Fruit fly (Drosophila melanogaster): ENCODE data around the gene ppk18.
A peak's percentile ranks its signal among the peaks of the same experiment; 100 is the strongest.

DNA sequence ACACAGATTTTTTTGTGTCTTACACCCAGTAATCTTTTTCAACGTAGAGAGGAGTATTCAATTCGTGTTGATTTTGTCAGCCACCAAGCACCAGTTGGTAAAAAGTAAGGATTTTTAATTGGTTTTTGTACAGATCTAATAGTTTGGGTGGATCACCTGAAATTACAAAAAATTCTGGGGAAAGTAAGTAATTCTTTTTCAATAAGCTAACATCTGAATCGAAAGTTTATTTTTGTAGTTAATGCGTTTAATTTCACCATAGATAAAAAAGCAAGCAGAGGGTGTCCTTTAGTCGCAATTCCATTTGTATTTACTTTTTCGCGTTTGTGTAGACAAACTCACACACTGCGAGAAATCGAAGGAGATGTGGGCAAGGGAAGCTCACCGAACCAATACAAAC lies 16.0 kb downstream of the ppk18 start:
- TF ChIP-seq tna (GFP tag; IDR thresholded peaks at IDR 0.05; ENCODE audit: partially characterized antibody) (no peak), CG6175 (GFP tag; IDR thresholded peaks at IDR 0.05) (no peak), scrt (GFP tag; optimal IDR thresholded peaks at IDR 0.05) (peak; percentile 24), CG10321 (GFP tag; IDR thresholded peaks at IDR 0.05) (no peak), ssp (GFP tag; IDR thresholded peaks at IDR 0.05) (no peak), HHEX (GFP tag; optimal IDR thresholded peaks at IDR 0.05) (no peak), sug (tag; optimal IDR thresholded peaks at IDR 0.05) (no peak), sr (GFP tag; IDR thresholded peaks at IDR 0.05) (no peak), Camta (GFP tag; optimal IDR thresholded peaks at IDR 0.05) (no peak), grau (tag; optimal IDR thresholded peaks at IDR 0.05) (peak; percentile 2)
